Worm (Caenorhabditis elegans): ENCODE data around the gene ifd-2.

Gene ifd-2

DNA sequence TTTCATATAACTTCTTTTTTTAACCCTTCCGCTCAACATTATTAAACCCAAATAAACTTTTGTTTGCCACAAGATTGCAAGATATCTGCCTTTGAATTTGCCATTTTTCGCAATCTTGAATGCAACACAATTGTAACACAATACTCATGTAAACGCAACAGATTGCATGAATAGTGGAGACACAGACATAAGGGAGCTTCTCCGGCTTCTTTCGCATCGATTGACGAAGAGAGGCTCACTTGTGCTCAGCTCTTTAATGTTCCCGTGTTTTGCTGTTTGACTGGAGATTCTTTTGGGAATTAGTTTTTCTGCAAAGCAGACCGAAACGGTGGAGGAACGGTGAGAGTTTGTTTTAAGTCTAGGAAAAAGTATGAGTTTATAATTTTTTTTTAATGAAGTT is 43.7 kb upstream of the ifd-2 start, which contains the start of gene F56F10.2:
Gene F56F10.2 (plus strand): TSS at position 215 of the 400 bp plus-strand sequence.
- TF ChIP-seq ceh-40 (GFP tag; IDR thresholded peaks at IDR 0.05) (no peak), madf-8 (GFP tag; conservative IDR thresholded peaks at IDR 0.05) (no peak), aptf-2 (GFP tag; conservative IDR thresholded peaks at IDR 0.05) (no peak), snpc-4 (GFP tag; optimal IDR thresholded peaks at IDR 0.05) (no peak), snpc-4 (tag; optimal IDR thresholded peaks at IDR 0.05) (no peak), B0336.3 (GFP tag; IDR thresholded peaks at IDR 0.05) (no peak), atf-7 (tag; optimal IDR thresholded peaks at IDR 0.05) (no peak), snpc-1.1 (tag; optimal IDR thresholded peaks at IDR 0.05; ENCODE audit: insufficient read depth) (no peak)

DNA sequence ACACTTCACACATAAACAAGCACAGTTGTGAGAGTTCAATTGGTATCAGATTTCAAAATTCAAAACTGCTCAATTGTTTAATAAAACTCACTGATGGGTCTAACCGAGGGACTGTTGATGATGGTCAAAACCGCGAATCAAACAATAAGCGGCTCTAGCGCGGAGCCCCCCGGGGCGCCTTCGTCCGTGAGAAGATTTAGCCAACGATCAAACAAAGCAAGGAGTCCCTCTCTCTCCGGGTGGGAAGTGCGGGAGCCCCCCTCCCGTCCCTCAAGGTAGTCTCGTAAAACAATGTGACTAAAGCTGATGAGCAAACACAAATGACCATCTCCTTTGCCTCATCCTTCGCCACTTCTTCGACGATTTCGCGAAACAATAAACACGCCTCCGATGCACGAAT is 41.9 kb upstream of the ifd-2 start:
- TF ChIP-seq C17E4.6 (GFP tag; IDR thresholded peaks at IDR 0.05): no peak
- TF ChIP-seq hsf-1 (GFP tag; IDR thresholded peaks at IDR 0.05): 0 out of 2 replicates have a peak, but pooled peaks have one; percentile 30
- TF ChIP-seq F10E7.11 (tag; optimal IDR thresholded peaks at IDR 0.05): no peak
- 0 out of 2 replicates have a peak, but pooled peaks have one; percentile 32 for TF ChIP-seq madf-3 (GFP tag; IDR thresholded peaks at IDR 0.05)

DNA sequence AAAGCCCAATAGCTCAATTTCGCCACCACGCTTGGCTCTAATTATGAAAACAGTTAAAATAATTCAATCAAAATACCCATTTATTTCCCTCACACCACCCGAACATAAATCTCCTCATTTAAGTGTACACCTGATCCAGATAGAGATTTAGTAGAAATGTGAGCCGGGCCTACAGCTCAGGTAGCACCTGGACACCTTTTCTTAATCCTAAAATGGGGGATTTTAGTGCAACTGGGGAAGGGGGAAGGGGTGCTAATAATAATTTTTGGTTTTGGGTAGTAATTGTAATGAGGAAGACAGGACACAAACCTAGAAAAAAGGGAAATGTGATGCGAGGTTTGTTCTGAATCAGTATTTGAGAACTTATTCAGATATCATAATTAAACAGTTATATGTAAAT is 37.9 kb upstream of the ifd-2 start:
- no peak for TF ChIP-seq D2030.7 (GFP tag; IDR thresholded peaks at IDR 0.05)
- no peak for TF ChIP-seq ztf-26 (tag; optimal IDR thresholded peaks at IDR 0.05)
- no peak for TF ChIP-seq C17E4.6 (GFP tag; IDR thresholded peaks at IDR 0.05)
- TF ChIP-seq F55B11.4 (tag; optimal IDR thresholded peaks at IDR 0.05; ENCODE audit: borderline replicate concordance, insufficient read depth): no peak
- TF ChIP-seq mcd-1 (GFP tag; IDR thresholded peaks at IDR 0.05): no peak
- no peak for TF ChIP-seq T26A5.8 (tag; optimal IDR thresholded peaks at IDR 0.05)
- TF ChIP-seq sea-2 (GFP tag; IDR thresholded peaks at IDR 0.05): no peak

DNA sequence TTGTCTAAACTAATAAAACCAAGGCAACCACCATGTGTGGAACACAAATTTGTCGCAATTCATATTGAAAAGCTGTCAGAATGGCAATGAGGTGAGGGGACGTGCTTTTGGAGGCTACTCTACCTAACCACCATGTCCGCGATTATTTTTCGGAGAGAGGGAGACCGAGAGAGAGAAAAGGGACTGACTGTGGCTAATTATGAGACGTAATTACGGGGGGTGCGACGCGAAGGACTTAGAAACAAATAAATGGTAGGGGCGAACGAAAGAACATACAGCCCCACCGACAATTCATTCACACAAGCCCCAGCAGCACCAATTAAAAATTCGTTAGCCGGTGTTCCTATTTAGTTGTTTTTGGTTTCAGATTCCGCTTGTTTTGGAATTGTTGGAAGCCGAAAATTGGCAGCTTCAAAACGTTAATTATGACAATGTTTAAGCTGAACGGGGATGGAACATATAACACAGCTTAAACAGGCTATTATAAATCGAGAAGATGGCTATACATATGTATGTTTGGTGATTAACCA is 37.1 kb upstream of the ifd-2 start:
- TF ChIP-seq die-1 (tag; optimal IDR thresholded peaks at IDR 0.05) (no peak), let-526 (GFP tag; IDR thresholded peaks at IDR 0.05) (no peak), lin-26 (GFP tag; IDR thresholded peaks at IDR 0.05) (no peak), mel-28 (tag; optimal IDR thresholded peaks at IDR 0.05; ENCODE audit: borderline replicate concordance) (no peak), pha-4 (tag; optimal IDR thresholded peaks at IDR 0.05) (no peak), B0261.1 (tag; optimal IDR thresholded peaks at IDR 0.05) (no peak), repo-1 (tag; optimal IDR thresholded peaks at IDR 0.05) (no peak), ceh-91 (GFP tag; IDR thresholded peaks at IDR 0.05) (no peak), Y56A3A.18 (GFP tag; IDR thresholded peaks at IDR 0.05) (no peak), ceh-27 (GFP tag; optimal IDR thresholded peaks at IDR 0.05) (no peak), K12H6.12 (tag; optimal IDR thresholded peaks at IDR 0.05) (no peak)

DNA sequence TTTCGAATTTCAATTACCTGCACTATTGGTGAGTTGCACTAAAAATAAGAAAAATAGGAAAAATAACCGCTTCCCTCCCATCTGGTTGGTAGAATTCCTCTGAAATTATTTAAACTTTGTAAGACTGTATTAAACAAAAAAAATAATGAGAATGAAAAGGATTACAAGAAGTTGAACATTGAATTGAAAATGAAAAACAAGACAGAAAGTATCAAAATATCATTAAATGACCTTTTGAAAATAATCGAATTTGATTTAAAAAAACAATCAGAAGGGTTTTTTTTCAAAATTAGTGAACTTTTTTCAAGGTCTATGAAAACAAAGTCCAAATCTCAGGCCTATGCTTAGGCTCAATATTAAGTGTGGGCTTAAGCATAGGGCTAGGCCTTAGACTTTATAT is 35.7 kb upstream of the ifd-2 start, which contains the start of gene igcm-1:
Gene igcm-1 (minus strand): TSS at position 101 of the 400 bp plus-strand sequence.
- TF ChIP-seq bed-2 (GFP tag; IDR thresholded peaks at IDR 0.05): no peak
- no peak for TF ChIP-seq egl-18 (GFP tag; IDR thresholded peaks at IDR 0.05)

DNA sequence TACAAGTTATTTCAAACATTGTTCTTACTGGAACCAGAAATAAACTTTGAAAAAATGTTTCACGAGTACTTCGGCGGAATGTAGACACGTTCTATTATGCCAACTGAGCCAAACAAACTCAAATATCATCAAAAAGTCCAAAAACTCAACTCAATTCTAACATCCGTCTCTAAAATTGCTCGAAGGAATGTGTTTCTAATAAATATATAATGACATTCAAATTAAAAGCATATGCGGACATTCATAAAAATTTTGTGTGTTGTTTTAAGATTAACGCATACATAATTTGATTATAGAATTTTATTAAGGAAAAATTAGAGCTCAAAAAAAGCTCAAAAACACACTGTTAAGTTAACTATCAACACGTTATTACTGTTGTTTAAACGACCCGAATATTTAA is 29.7 kb upstream of the ifd-2 start:
- TF ChIP-seq egrh-3 (GFP tag; IDR thresholded peaks at IDR 0.05): no peak
- no peak for TF ChIP-seq dox-1 (GFP tag; IDR thresholded peaks at IDR 0.05)
- TF ChIP-seq attf-5 (GFP tag; optimal IDR thresholded peaks at IDR 0.05): no peak
- TF ChIP-seq attf-6 (GFP tag; IDR thresholded peaks at IDR 0.05): no peak
- TF ChIP-seq ztf-6 (GFP tag; IDR thresholded peaks at IDR 0.05): no peak
- no peak for TF ChIP-seq repo-1 (tag; optimal IDR thresholded peaks at IDR 0.05)
- TF ChIP-seq atf-7 (tag; optimal IDR thresholded peaks at IDR 0.05): no peak
- no peak for TF ChIP-seq snpc-3.4 (tag; optimal IDR thresholded peaks at IDR 0.05)
- TF ChIP-seq pbrm-1 (GFP tag; IDR thresholded peaks at IDR 0.05): no peak
- no peak for TF ChIP-seq F10E7.11 (tag; optimal IDR thresholded peaks at IDR 0.05)
- TF ChIP-seq F37B4.10 (GFP tag; IDR thresholded peaks at IDR 0.05): no peak
- no peak for TF ChIP-seq F49E8.2 (tag; optimal IDR thresholded peaks at IDR 0.05; ENCODE audit: insufficient read depth)
- TF ChIP-seq nhr-179 (tag; optimal IDR thresholded peaks at IDR 0.05): no peak
- TF ChIP-seq ztf-26 (tag; optimal IDR thresholded peaks at IDR 0.05): no peak

Data from whole organism, young adult.